Worm (Caenorhabditis elegans) whole organism, young adult: ENCODE data around the gene aat-2.

Experiments
- F37B4.10 ChIP-seq: fragments of 200-800 bp; sonication (Bioruptor generic); IDR thresholded peaks from 2 replicates; pipeline ENCODE4 v1.3.6; 2022; ENCODE audit warnings: missing genetic modification characterization, missing compliant biosample characterization
- K12H6.12 ChIP-seq: fragments of 200-800 bp; sonication (Bioruptor generic); optimal IDR thresholded peaks from 2 replicates; lab custom pipeline; 2018; ENCODE audit warnings: mild to moderate bottlenecking, missing genetic modification characterization, missing compliant biosample characterization
- Y53F4B.3 ChIP-seq: fragments of 200-800 bp; sonication (Bioruptor generic); IDR thresholded peaks from 2 replicates; pipeline ENCODE4 v1.3.6; 2022; ENCODE audit warnings: missing genetic modification reagents, missing genetic modification characterization, missing compliant biosample characterization
- Y53G8AR.9 ChIP-seq: fragments of 200-800 bp; sonication (Bioruptor generic); conservative IDR thresholded peaks from 2 replicates; pipeline ENCODE4 v1.3.6; 2022; ENCODE audit warnings: missing genetic modification reagents, missing genetic modification characterization, missing compliant biosample characterization
- Y79H2A.3 ChIP-seq: fragments of 200-800 bp; sonication (Bioruptor generic); conservative IDR thresholded peaks from 2 replicates; pipeline ENCODE4 v1.3.6; 2022; ENCODE audit warnings: missing genetic modification reagents, missing genetic modification characterization, missing compliant biosample characterization
- ZK185.1 ChIP-seq: sonication (generic microtip); optimal IDR thresholded peaks from 2 replicates; lab custom pipeline; 2016; ENCODE audit warnings: mild to moderate bottlenecking, missing genetic modification characterization, missing compliant biosample characterization; ENCODE audit not compliant: poor library complexity, severe bottlenecking
- atf-7 ChIP-seq: sonication (generic microtip); optimal IDR thresholded peaks from 2 replicates; lab custom pipeline; 2017; ENCODE audit warnings: mild to moderate bottlenecking, missing genetic modification characterization, missing compliant biosample characterization
- cebp-2 ChIP-seq: fragments of 200-800 bp; sonication (Bioruptor generic); IDR thresholded peaks from 2 replicates; pipeline ENCODE4 v1.3.6; 2022; ENCODE audit warnings: missing genetic modification characterization, missing compliant biosample characterization
- ceh-27 ChIP-seq: fragments of 200-800 bp; sonication (Bioruptor generic); optimal IDR thresholded peaks from 2 replicates; lab custom pipeline; 2018; ENCODE audit warnings: mild to moderate bottlenecking, missing genetic modification characterization, moderate library complexity, missing compliant biosample characterization
- ceh-91 ChIP-seq: fragments of 200-800 bp; sonication (Bioruptor generic); IDR thresholded peaks from 2 replicates; pipeline ENCODE4 v1.3.6; 2022; ENCODE audit warnings: missing genetic modification reagents, missing genetic modification characterization, missing compliant biosample characterization
- chd-7 ChIP-seq: sonication (generic microtip); optimal IDR thresholded peaks from 2 replicates; lab custom pipeline; 2016; ENCODE audit warnings: mild to moderate bottlenecking, missing genetic modification characterization, moderate library complexity, missing compliant biosample characterization
- dpl-1 ChIP-seq: fragments of 150-350 bp; optimal IDR thresholded peaks from 2 replicates; lab custom pipeline; 2014; ENCODE audit warnings: missing biosample characterization, missing genetic modification reagents, missing genetic modification characterization
- egl-44 ChIP-seq: fragments of 200-800 bp; sonication (Bioruptor generic); IDR thresholded peaks from 2 replicates; pipeline ENCODE4 v1.3.6; 2022; ENCODE audit warnings: missing genetic modification reagents, missing genetic modification characterization, missing compliant biosample characterization
- egrh-3 ChIP-seq: fragments of 200-800 bp; sonication (Bioruptor generic); IDR thresholded peaks from 2 replicates; pipeline ENCODE4 v1.3.6; 2022; ENCODE audit warnings: missing genetic modification reagents, missing genetic modification characterization, missing compliant biosample characterization
- ekl-4 ChIP-seq: fragments of 200-800 bp; sonication (Bioruptor generic); IDR thresholded peaks from 2 replicates; pipeline ENCODE4 v1.3.6; 2022; ENCODE audit warnings: missing genetic modification reagents, missing genetic modification characterization, missing compliant biosample characterization
- fkh-3 ChIP-seq: sonication (generic microtip); optimal IDR thresholded peaks from 2 replicates; lab custom pipeline; 2016; ENCODE audit warnings: mild to moderate bottlenecking, missing genetic modification characterization, missing compliant biosample characterization
- gei-17 ChIP-seq: fragments of 200-800 bp; sonication (Bioruptor generic); optimal IDR thresholded peaks from 2 replicates; lab custom pipeline; 2018; ENCODE audit warnings: mild to moderate bottlenecking, missing genetic modification characterization, missing compliant biosample characterization
- hmg-1.2 ChIP-seq: fragments of 200-800 bp; sonication (Bioruptor generic); IDR thresholded peaks from 2 replicates; pipeline ENCODE4 v1.3.6; 2022; ENCODE audit warnings: missing genetic modification reagents, missing genetic modification characterization, missing compliant biosample characterization
- hmg-20 ChIP-seq: fragments of 200-800 bp; sonication (Bioruptor generic); IDR thresholded peaks from 2 replicates; pipeline ENCODE4 v1.3.6; 2022; ENCODE audit warnings: missing genetic modification reagents, missing genetic modification characterization, missing compliant biosample characterization
- hsf-1 ChIP-seq: fragments of 200-800 bp; sonication (Bioruptor generic); IDR thresholded peaks from 2 replicates; pipeline ENCODE4 v1.3.6; 2022; ENCODE audit warnings: missing genetic modification reagents, missing genetic modification characterization, missing compliant biosample characterization
- lin-40 ChIP-seq: sonication (generic microtip); optimal IDR thresholded peaks from 2 replicates; lab custom pipeline; 2016; ENCODE audit warnings: missing genetic modification characterization, mild to moderate bottlenecking, missing compliant biosample characterization, missing genotype, missing genetic modification reagents
- lin-54 ChIP-seq: fragments of 200-800 bp; sonication (Bioruptor generic); optimal IDR thresholded peaks from 2 replicates; lab custom pipeline; 2018; ENCODE audit warnings: mild to moderate bottlenecking, missing genetic modification characterization, missing compliant biosample characterization
- madf-10 ChIP-seq: sonication (generic microtip); optimal IDR thresholded peaks from 2 replicates; lab custom pipeline; 2016; ENCODE audit warnings: mild to moderate bottlenecking, missing genetic modification characterization, missing compliant biosample characterization
- mcd-1 ChIP-seq: fragments of 200-800 bp; sonication (Bioruptor generic); IDR thresholded peaks from 2 replicates; pipeline ENCODE4 v1.3.6; 2022; ENCODE audit warnings: missing genetic modification reagents, missing genetic modification characterization, missing compliant biosample characterization
- mes-4 ChIP-seq: sonication (generic microtip); optimal IDR thresholded peaks from 2 replicates; lab custom pipeline; 2016; ENCODE audit warnings: missing genotype, missing genetic modification characterization, missing compliant biosample characterization
- nfya-1 ChIP-seq: sonication (generic microtip); optimal IDR thresholded peaks from 2 replicates; lab custom pipeline; 2017; ENCODE audit warnings: antibody characterized with exemption, missing compliant biosample characterization, missing genetic modification characterization, borderline replicate concordance; ENCODE audit not compliant: insufficient read depth
- nfya-2 ChIP-seq: fragments of 200-800 bp; sonication (Bioruptor generic); IDR thresholded peaks from 2 replicates; pipeline ENCODE4 v1.3.6; 2022; ENCODE audit warnings: missing genetic modification reagents, missing genetic modification characterization, missing compliant biosample characterization
- nfyb-1 ChIP-seq: fragments of 200-800 bp; sonication (Bioruptor generic); IDR thresholded peaks from 2 replicates; pipeline ENCODE4 v1.3.6; 2022; ENCODE audit warnings: missing genetic modification reagents, missing genetic modification characterization, missing compliant biosample characterization
- nhr-179 ChIP-seq: sonication (generic microtip); optimal IDR thresholded peaks from 2 replicates; lab custom pipeline; 2016; ENCODE audit warnings: mild to moderate bottlenecking, missing genetic modification characterization, missing compliant biosample characterization
- nhr-27 ChIP-seq: fragments of 200-800 bp; sonication (Bioruptor generic); optimal IDR thresholded peaks from 2 replicates; lab custom pipeline; 2018; ENCODE audit warnings: mild to moderate bottlenecking, missing genetic modification characterization, moderate library complexity, missing compliant biosample characterization
- pha-4 ChIP-seq: fragments of 150-350 bp; sonication (generic microtip); optimal IDR thresholded peaks from 2 replicates; lab custom pipeline; 2014; ENCODE audit warnings: missing biosample characterization, missing genetic modification reagents, missing genetic modification characterization
- rcor-1 ChIP-seq: fragments of 200-800 bp; sonication (Bioruptor generic); IDR thresholded peaks from 2 replicates; pipeline ENCODE4 v1.3.6; 2022; ENCODE audit warnings: missing genetic modification reagents, missing genetic modification characterization, missing compliant biosample characterization
- rpc-1 ChIP-seq, 2 experiments: fragments of 150-350 bp in 1 of 2; sonication (generic microtip) in 1 of 2; optimal IDR thresholded peaks; 2 replicates each; lab custom pipeline; 2014 to 2018; ENCODE audit warnings: missing biosample characterization in 1 of 2, missing genetic modification characterization in 1 of 2, missing genetic modification reagents in 1 of 2, missing genotype in 1 of 2
- sdz-38 ChIP-seq: sonication (generic microtip); optimal IDR thresholded peaks from 2 replicates; lab custom pipeline; 2016; ENCODE audit warnings: missing genotype, missing genetic modification characterization, missing compliant biosample characterization
- snpc-1.3 ChIP-seq: sonication (generic microtip); optimal IDR thresholded peaks from 2 replicates; lab custom pipeline; 2017; ENCODE audit warnings: missing genetic modification characterization, mild to moderate bottlenecking, missing compliant biosample characterization, antibody characterized with exemption, moderate library complexity, missing genotype, missing genetic modification reagents; ENCODE audit not compliant: insufficient read depth
- snpc-4 ChIP-seq, 5 experiments: fragments of 150-350 bp in 1 of 5; sonication (generic microtip) in 4 of 5; optimal IDR thresholded peaks; 2 replicates each; lab custom pipeline; 2014 to 2018; ENCODE audit warnings: missing genetic modification characterization in 5 of 5, missing biosample characterization in 3 of 5, antibody characterized with exemption in 2 of 5, mild to moderate bottlenecking in 2 of 5, missing compliant biosample characterization in 2 of 5, missing genotype in 2 of 5, moderate library complexity in 2 of 5, missing genetic modification reagents in 1 of 5
- somi-1 ChIP-seq: fragments of 200-800 bp; sonication (Bioruptor generic); optimal IDR thresholded peaks from 2 replicates; lab custom pipeline; 2018; ENCODE audit warnings: mild to moderate bottlenecking, missing genetic modification characterization, missing compliant biosample characterization
- sptf-2 ChIP-seq: fragments of 200-800 bp; sonication (Bioruptor generic); optimal IDR thresholded peaks from 2 replicates; lab custom pipeline; 2018; ENCODE audit warnings: mild to moderate bottlenecking, missing genetic modification characterization, missing compliant biosample characterization
- xnd-1 ChIP-seq: sonication (generic microtip); optimal IDR thresholded peaks from 2 replicates; lab custom pipeline; 2016; ENCODE audit warnings: missing genotype, missing genetic modification reagents, missing genetic modification characterization, missing compliant biosample characterization
- ztf-26 ChIP-seq: sonication (generic microtip); optimal IDR thresholded peaks from 2 replicates; lab custom pipeline; 2017; ENCODE audit warnings: missing genetic modification characterization, missing compliant biosample characterization

aat-2 gene

DNA sequence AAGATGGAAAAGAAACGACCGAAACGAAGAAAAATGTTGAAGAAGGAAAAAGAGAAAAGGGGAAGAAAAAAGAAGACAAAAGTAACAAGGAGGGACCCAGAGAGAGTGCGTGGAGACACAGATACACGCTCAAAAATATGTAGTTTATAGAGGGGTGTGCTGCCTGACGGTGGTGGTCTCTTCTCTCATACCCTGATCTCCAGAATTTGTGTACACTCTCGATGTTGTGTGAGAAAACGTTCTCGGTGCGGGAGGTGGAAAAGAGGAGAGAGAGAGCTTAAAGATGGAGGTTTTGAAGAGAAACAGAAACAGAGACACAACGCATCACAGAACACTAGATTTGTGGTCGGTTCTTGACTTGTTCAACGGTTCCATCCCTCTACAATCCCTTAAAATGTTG is 27.4 kb upstream of the aat-2 start:
- no peak for TF ChIP-seq ekl-4 (GFP tag; lab: Robert Waterston, UW)
- no peak for TF ChIP-seq dpl-1 (GFP tag; lab: Kevin White, UChicago)
- no peak for TF ChIP-seq hsf-1
- TF ChIP-seq lin-40 (tag; lab: Kevin White, UChicago), result peak; percentile 68
- peak; percentile 51 for TF ChIP-seq K12H6.12 (tag; lab: Kevin White, UChicago)
- peak; percentile 5 for TF ChIP-seq snpc-4 (GFP tag; optimal IDR thresholded peaks at IDR 0.05; lab: Kevin White, UChicago)
- no peak for TF ChIP-seq snpc-4 (tag; optimal IDR thresholded peaks at IDR 0.05; lab: Kevin White, UChicago)
- no peak for TF ChIP-seq nfya-2 (GFP tag; lab: Robert Waterston, UW)
- TF ChIP-seq rcor-1 (GFP tag; lab: Robert Waterston, UW), result no peak
- 0 out of 2 replicates have a peak, but pooled peaks have one; percentile 22 for TF ChIP-seq egrh-3
- TF ChIP-seq hmg-1.2 (GFP tag; lab: Robert Waterston, UW), result peak; percentile 66; the same call in 1 of the 2 replicates
- peak; percentile 9 for TF ChIP-seq atf-7 (tag; lab: Kevin White, UChicago)
- TF ChIP-seq nhr-27 (tag; lab: Kevin White, UChicago), result no peak
- TF ChIP-seq Y79H2A.3, result no peak
- TF ChIP-seq gei-17 (GFP tag; lab: Kevin White, UChicago), result no peak
- TF ChIP-seq F37B4.10 (GFP tag; lab: Robert Waterston, UW), result no peak
- TF ChIP-seq chd-7 (tag; lab: Kevin White, UChicago), result peak; percentile 42
- peak; percentile 62 for TF ChIP-seq somi-1 (GFP tag; lab: Kevin White, UChicago)
- TF ChIP-seq nfyb-1 (GFP tag; lab: Robert Waterston, UW), result 0 out of 2 replicates have a peak, but pooled peaks have one; percentile 59
- no peak for TF ChIP-seq sptf-2
- TF ChIP-seq hmg-20 (GFP tag; lab: Robert Waterston, UW), result no peak
- no peak for TF ChIP-seq Y53G8AR.9
- no peak for TF ChIP-seq nhr-179 (tag; lab: Kevin White, UChicago)
- no peak for TF ChIP-seq mcd-1 (GFP tag; lab: Robert Waterston, UW)
- TF ChIP-seq sdz-38 (tag; lab: Kevin White, UChicago), result no peak
- no peak for TF ChIP-seq cebp-2 (GFP tag; lab: Robert Waterston, UW)
- TF ChIP-seq ceh-91 (GFP tag; lab: Robert Waterston, UW), result no peak
- TF ChIP-seq madf-10 (tag; lab: Kevin White, UChicago), result no peak
- TF ChIP-seq ceh-27, result peak; percentile 81
- no peak for TF ChIP-seq pha-4 (tag; lab: Kevin White, UChicago)
- TF ChIP-seq ZK185.1, result peak; percentile 12
- TF ChIP-seq nfya-1 (tag; lab: Kevin White, UChicago), result no peak
- no peak for TF ChIP-seq mes-4 (tag; lab: Kevin White, UChicago)
- TF ChIP-seq lin-54 (GFP tag; lab: Kevin White, UChicago), result no peak
- no peak for TF ChIP-seq snpc-1.3 (tag; lab: Kevin White, UChicago)
- TF ChIP-seq fkh-3 (tag; lab: Kevin White, UChicago), result no peak
- no peak for TF ChIP-seq xnd-1
- no peak for TF ChIP-seq egl-44
- TF ChIP-seq Y53F4B.3 (GFP tag; lab: Robert Waterston, UW), result no peak
- no peak for TF ChIP-seq rpc-1 (optimal IDR thresholded peaks at IDR 0.05; lab: Kevin White, UChicago)
- TF ChIP-seq rpc-1 (tag; optimal IDR thresholded peaks at IDR 0.05; lab: Kevin White, UChicago), result no peak
- TF ChIP-seq ztf-26 (tag; lab: Kevin White, UChicago), result no peak
